Fruit fly (Drosophila melanogaster) whole organism, embryonic: Measurements from ENCODE around the gene CG33664.

Source experiments
- ATbp ChIP-seq: fragments of 200-800 bp; sonication (Bioruptor generic); optimal IDR thresholded peaks from 2 replicates; lab custom pipeline; 2017; ENCODE audit warnings: missing biosample characterization, mild to moderate bottlenecking, missing genetic modification characterization, missing genetic modification reagents
- Atf3 ChIP-seq: fragments of 200-800 bp; sonication (Bioruptor generic); optimal IDR thresholded peaks from 3 replicates; lab custom pipeline; 2016; ENCODE audit warnings: missing biosample characterization, missing genetic modification characterization
- Bgb ChIP-seq: fragments of 200-800 bp; sonication (Bioruptor generic); IDR thresholded peaks from 2 replicates; pipeline ENCODE4 v1.3.6; 2022; ENCODE audit warnings: missing biosample characterization, missing genetic modification characterization; ENCODE audit not compliant: partially characterized antibody
- Blimp-1 ChIP-seq: fragments of 200-800 bp; sonication (Bioruptor generic); optimal IDR thresholded peaks from 3 replicates; lab custom pipeline; 2018; ENCODE audit warnings: missing biosample characterization, missing genetic modification characterization, mild to moderate bottlenecking, moderate library complexity, missing genetic modification reagents
- Bteb2 ChIP-seq: fragments of 200-800 bp; sonication (Bioruptor generic); optimal IDR thresholded peaks from 2 replicates; lab custom pipeline; 2016; ENCODE audit warnings: missing biosample characterization, missing genetic modification characterization
- CG11247 ChIP-seq: fragments of 200-800 bp; sonication (Bioruptor generic); IDR thresholded peaks from 2 replicates; pipeline ENCODE4 v1.3.6; 2022; ENCODE audit warnings: missing biosample characterization, missing genetic modification characterization
- CG11560 ChIP-seq: fragments of 200-800 bp; sonication (Bioruptor generic); IDR thresholded peaks from 3 replicates; pipeline ENCODE4 v1.3.6; 2022; ENCODE audit warnings: missing biosample characterization, missing genetic modification characterization
- CG11723 ChIP-seq: fragments of 200-800 bp; sonication (Bioruptor generic); optimal IDR thresholded peaks from 2 replicates; lab custom pipeline; 2017; ENCODE audit warnings: missing biosample characterization, mild to moderate bottlenecking, missing genetic modification characterization
- CG1233 ChIP-seq: fragments of 200-800 bp; sonication (Bioruptor generic); optimal IDR thresholded peaks from 4 replicates; lab custom pipeline; 2018; ENCODE audit warnings: missing biosample characterization, mild to moderate bottlenecking, missing genetic modification characterization
- CG12744 ChIP-seq: fragments of 200-800 bp; sonication (Bioruptor generic); optimal IDR thresholded peaks from 2 replicates; lab custom pipeline; 2016; ENCODE audit warnings: missing biosample characterization, missing genetic modification characterization
- CG13123 ChIP-seq: fragments of 200-800 bp; sonication (Bioruptor generic); optimal IDR thresholded peaks from 2 replicates; lab custom pipeline; 2016; ENCODE audit warnings: missing biosample characterization, missing genetic modification characterization
- CG13775 ChIP-seq: fragments of 200-800 bp; sonication (Bioruptor generic); optimal IDR thresholded peaks from 3 replicates; lab custom pipeline; 2017; ENCODE audit warnings: missing biosample characterization, mild to moderate bottlenecking, missing genetic modification characterization
- CG16815 ChIP-seq: fragments of 200-800 bp; sonication (Bioruptor generic); optimal IDR thresholded peaks from 3 replicates; lab custom pipeline; 2017; ENCODE audit warnings: missing biosample characterization, mild to moderate bottlenecking, missing genetic modification characterization
- CG16863 ChIP-seq: fragments of 200-800 bp; sonication (Bioruptor generic); optimal IDR thresholded peaks from 3 replicates; lab custom pipeline; 2016; ENCODE audit warnings: missing biosample characterization, missing genetic modification characterization
- CG17612 ChIP-seq: fragments of 200-800 bp; sonication (Bioruptor generic); IDR thresholded peaks from 2 replicates; pipeline ENCODE4 v1.3.6; 2022; ENCODE audit warnings: missing biosample characterization, missing genetic modification characterization
- CG18011 ChIP-seq: fragments of 200-800 bp; sonication (Bioruptor generic); optimal IDR thresholded peaks from 2 replicates; lab custom pipeline; 2017; ENCODE audit warnings: missing biosample characterization, missing genetic modification characterization, mild to moderate bottlenecking, moderate library complexity, missing genotype
- CG31441 ChIP-seq: fragments of 200-800 bp; sonication (Bioruptor generic); IDR thresholded peaks from 2 replicates; pipeline ENCODE4 v1.3.6; 2022; ENCODE audit warnings: missing biosample characterization, missing genetic modification characterization
- CG32532 ChIP-seq: fragments of 200-800 bp; sonication (Bioruptor generic); IDR thresholded peaks from 2 replicates; pipeline ENCODE4 v1.3.6; 2022; ENCODE audit warnings: missing biosample characterization, missing genetic modification characterization
- CG4424 ChIP-seq: fragments of 200-800 bp; sonication (Bioruptor generic); optimal IDR thresholded peaks from 3 replicates; lab custom pipeline; 2016; ENCODE audit warnings: missing biosample characterization, missing genetic modification characterization
- CG6175 ChIP-seq: fragments of 200-800 bp; sonication (Bioruptor generic); IDR thresholded peaks from 3 replicates; pipeline ENCODE4 v1.3.6; 2022; ENCODE audit warnings: missing biosample characterization, missing genetic modification characterization
- CG7745 ChIP-seq: fragments of 200-800 bp; sonication (Bioruptor generic); optimal IDR thresholded peaks from 2 replicates; lab custom pipeline; 2018; ENCODE audit warnings: missing biosample characterization, mild to moderate bottlenecking, missing genetic modification characterization, moderate library complexity
- CG8290 ChIP-seq, 3 experiments: fragments of 200-800 bp; sonication (Bioruptor generic); optimal IDR thresholded peaks; 2 replicates each; lab custom pipeline; 2016 to 2019; ENCODE audit warnings: missing biosample characterization in 3 of 3, missing genetic modification characterization in 3 of 3, mild to moderate bottlenecking in 2 of 3, moderate library complexity in 1 of 3
- CG9797 ChIP-seq: fragments of 200-800 bp; sonication (Bioruptor generic); optimal IDR thresholded peaks from 3 replicates; lab custom pipeline; 2018; ENCODE audit warnings: missing biosample characterization, mild to moderate bottlenecking, missing genetic modification characterization
- CG9932 ChIP-seq: fragments of 200-800 bp; sonication (Bioruptor generic); IDR thresholded peaks from 2 replicates; pipeline ENCODE4 v1.3.6; 2022; ENCODE audit warnings: missing biosample characterization, missing genetic modification characterization
- Chrac-16 ChIP-seq: fragments of 200-800 bp; sonication (Bioruptor generic); optimal IDR thresholded peaks from 3 replicates; lab custom pipeline; 2016; ENCODE audit warnings: missing biosample characterization, missing genetic modification characterization
- Dek ChIP-seq: fragments of 200-800 bp; sonication (Bioruptor generic); optimal IDR thresholded peaks from 3 replicates; lab custom pipeline; 2019; ENCODE audit warnings: missing biosample characterization, mild to moderate bottlenecking, missing genetic modification characterization, moderate library complexity
- Dp ChIP-seq: fragments of 200-800 bp; sonication (Bioruptor generic); optimal IDR thresholded peaks from 2 replicates; lab custom pipeline; 2018; ENCODE audit warnings: missing biosample characterization, mild to moderate bottlenecking, missing genetic modification characterization, moderate library complexity
- Fer1 ChIP-seq: fragments of 200-800 bp; sonication (Bioruptor generic); optimal IDR thresholded peaks from 2 replicates; lab custom pipeline; 2017; ENCODE audit warnings: missing biosample characterization, mild to moderate bottlenecking, missing genetic modification characterization
- HmgD ChIP-seq: fragments of 200-800 bp; sonication (Bioruptor generic); optimal IDR thresholded peaks from 3 replicates; lab custom pipeline; 2016; ENCODE audit warnings: missing biosample characterization, missing genetic modification characterization
- MBD-R2 ChIP-seq: fragments of 200-800 bp; sonication (Bioruptor generic); IDR thresholded peaks from 2 replicates; pipeline ENCODE4 v1.3.6; 2022; ENCODE audit warnings: missing biosample characterization, missing genetic modification characterization
- MTF-1 ChIP-seq: fragments of 200-800 bp; sonication (Bioruptor generic); optimal IDR thresholded peaks from 2 replicates; lab custom pipeline; 2018; ENCODE audit warnings: missing biosample characterization, mild to moderate bottlenecking, missing genetic modification characterization, borderline replicate concordance
- Neu2 ChIP-seq: fragments of 200-800 bp; sonication (Bioruptor generic); optimal IDR thresholded peaks from 3 replicates; lab custom pipeline; 2016; ENCODE audit warnings: missing biosample characterization, missing genetic modification characterization, borderline replicate concordance
- Ravus ChIP-seq: fragments of 200-800 bp; sonication (Bioruptor generic); IDR thresholded peaks from 2 replicates; pipeline ENCODE4 v1.3.6; 2022; ENCODE audit warnings: missing biosample characterization, missing genetic modification characterization
- Vsx1 ChIP-seq: fragments of 200-800 bp; sonication (Bioruptor generic); optimal IDR thresholded peaks from 2 replicates; lab custom pipeline; 2017; ENCODE audit warnings: missing biosample characterization, mild to moderate bottlenecking, missing genetic modification characterization, missing genetic modification reagents
- br ChIP-seq: fragments of >200 bp; optimal IDR thresholded peaks from 2 replicates; lab custom pipeline; 2017
- btn ChIP-seq: fragments of 200-800 bp; sonication (Bioruptor generic); optimal IDR thresholded peaks from 2 replicates; lab custom pipeline; 2016; ENCODE audit warnings: missing biosample characterization, missing genetic modification characterization
- chn ChIP-seq: fragments of 200-800 bp; sonication (Bioruptor generic); optimal IDR thresholded peaks from 2 replicates; lab custom pipeline; 2016; ENCODE audit warnings: missing biosample characterization, missing genetic modification characterization
- crc ChIP-seq: fragments of 200-800 bp; sonication (Bioruptor generic); optimal IDR thresholded peaks from 2 replicates; lab custom pipeline; 2016; ENCODE audit warnings: missing biosample characterization, missing genetic modification characterization
- dpn ChIP-seq, 2 experiments: fragments of 200-800 bp; sonication (Bioruptor generic); optimal IDR thresholded peaks; 3 replicates each; lab custom pipeline; 2016; ENCODE audit warnings: missing biosample characterization in 2 of 2, missing genetic modification characterization in 2 of 2
- ftz-f1 ChIP-seq: fragments of 200-800 bp; sonication (Bioruptor generic); optimal IDR thresholded peaks from 2 replicates; lab custom pipeline; 2016; ENCODE audit warnings: missing biosample characterization, missing genetic modification characterization
- nmo ChIP-seq: fragments of 200-800 bp; sonication (Bioruptor generic); optimal IDR thresholded peaks from 2 replicates; lab custom pipeline; 2018; ENCODE audit warnings: missing biosample characterization, mild to moderate bottlenecking, missing genetic modification characterization, moderate library complexity
- nom ChIP-seq: fragments of 200-800 bp; sonication (Bioruptor generic); optimal IDR thresholded peaks from 2 replicates; lab custom pipeline; 2017; ENCODE audit warnings: missing biosample characterization, missing genetic modification characterization, mild to moderate bottlenecking, moderate library complexity, missing genetic modification reagents
- odd ChIP-seq: fragments of 200-800 bp; sonication (Bioruptor generic); optimal IDR thresholded peaks from 2 replicates; lab custom pipeline; 2017; ENCODE audit warnings: missing biosample characterization, mild to moderate bottlenecking, missing genetic modification characterization
- pnt ChIP-seq: fragments of 200-800 bp; sonication (Bioruptor generic); optimal IDR thresholded peaks from 3 replicates; lab custom pipeline; 2016; ENCODE audit warnings: missing biosample characterization, missing genetic modification characterization
- pzg ChIP-seq: fragments of 200-800 bp; sonication (Bioruptor generic); optimal IDR thresholded peaks from 3 replicates; lab custom pipeline; 2018; ENCODE audit warnings: missing biosample characterization, mild to moderate bottlenecking, missing genetic modification characterization, moderate library complexity
- rib ChIP-seq: fragments of 200-800 bp; sonication (Bioruptor generic); IDR thresholded peaks from 2 replicates; pipeline ENCODE4 v1.3.6; 2022; ENCODE audit warnings: missing biosample characterization, missing genetic modification characterization
- shn ChIP-seq: fragments of 200-800 bp; sonication (Bioruptor generic); optimal IDR thresholded peaks from 3 replicates; lab custom pipeline; 2016; ENCODE audit warnings: missing biosample characterization, missing genetic modification characterization
- stc ChIP-seq: fragments of 200-800 bp; sonication (Bioruptor generic); IDR thresholded peaks from 2 replicates; pipeline ENCODE4 v1.3.6; 2022; ENCODE audit warnings: missing biosample characterization, missing genetic modification characterization
- sug ChIP-seq: fragments of 200-800 bp; optimal IDR thresholded peaks from 2 replicates; lab custom pipeline; 2019; ENCODE audit warnings: missing biosample characterization, mild to moderate bottlenecking, missing genetic modification characterization, moderate library complexity

CG33664 gene

DNA sequence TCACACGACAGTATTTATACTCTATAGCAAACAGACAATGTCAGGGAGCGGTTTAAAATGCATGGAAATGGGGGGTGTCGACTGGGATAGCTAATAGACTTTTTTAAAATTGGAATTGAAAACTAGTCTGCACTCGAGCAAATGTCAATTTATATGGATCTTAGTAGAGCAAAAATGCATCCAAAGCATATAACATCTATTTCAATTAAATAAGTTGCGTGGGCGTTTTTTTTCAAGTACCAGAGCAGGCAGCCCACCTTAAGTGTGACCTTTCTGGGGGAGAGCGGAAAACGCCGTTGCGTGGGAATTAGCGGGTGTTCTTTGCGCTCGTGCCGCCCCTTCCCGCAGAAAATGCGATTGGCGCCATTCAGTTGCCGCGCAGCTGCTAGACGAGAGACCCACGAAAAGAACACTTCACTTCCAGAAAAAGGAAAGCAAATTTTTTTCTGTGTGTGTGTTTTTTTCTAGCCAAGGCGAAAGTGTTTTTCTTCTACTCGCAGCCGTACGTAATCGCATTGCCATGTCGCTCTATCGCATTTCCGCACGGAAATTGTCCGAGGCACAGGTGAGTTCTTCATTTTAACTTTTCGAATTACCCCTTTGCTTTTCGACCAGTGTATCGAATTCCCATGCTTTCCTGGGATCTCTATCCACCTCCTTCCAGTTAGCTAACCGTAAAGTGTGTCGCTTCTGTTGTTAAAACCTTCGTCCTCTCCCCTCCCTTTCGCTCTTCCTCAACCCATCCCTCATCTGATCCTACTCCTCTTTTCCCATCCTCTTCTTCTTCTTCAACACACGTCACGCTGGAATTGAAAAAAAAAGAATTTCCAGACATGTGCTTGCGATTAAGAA lies 31.9 kb upstream of the CG33664 start (continued):
- TF ChIP-seq Ravus (no peak), CG17612 (GFP tag; lab: Robert Waterston, UW) (no peak), Atf3 (no peak), CG13123 (GFP tag; lab: Kevin White, UChicago) (no peak), Fer1 (peak; percentile 4), Vsx1 (GFP tag; lab: Kevin White, UChicago) (no peak), CG16863 (GFP tag; lab: Kevin White, UChicago) (no peak), btn (no peak), CG11247 (GFP tag; lab: Robert Waterston, UW) (no peak), nom (GFP tag; lab: Kevin White, UChicago) (peak; percentile 37), nmo (GFP tag; lab: Kevin White, UChicago) (peak; percentile 49), Dek (tag; lab: Kevin White, UChicago) (no peak), CG18011 (GFP tag; lab: Kevin White, UChicago) (peak; percentile 98), shn (GFP tag; lab: Kevin White, UChicago) (no peak), MBD-R2 (GFP tag; lab: Robert Waterston, UW) (0 out of 2 replicates have a peak, but pooled peaks have one; percentile 24), Blimp-1 (GFP tag; lab: Kevin White, UChicago) (peak; percentile 66), chn (peak; percentile 21), sug (tag; lab: Kevin White, UChicago) (peak; percentile 25), ATbp (GFP tag; lab: Kevin White, UChicago) (no peak), Bgb (GFP tag; lab: Robert Waterston, UW) (peak; percentile 43; the same call in 1 of the 2 replicates), crc (GFP tag; lab: Kevin White, UChicago) (no peak), CG4424 (GFP tag; lab: Kevin White, UChicago) (no peak), pnt (GFP tag; lab: Kevin White, UChicago) (no peak), CG32532 (GFP tag; lab: Robert Waterston, UW) (peak; percentile 56; the same call in 1 of the 2 replicates), CG16815 (GFP tag; lab: Kevin White, UChicago) (no peak), Bteb2 (GFP tag; lab: Kevin White, UChicago) (no peak), CG13775 (GFP tag; lab: Kevin White, UChicago) (peak; percentile 24), CG6175 (GFP tag; lab: Robert Waterston, UW) (0 out of 3 replicates have a peak, but pooled peaks have one; percentile 21), CG11723 (GFP tag; lab: Kevin White, UChicago) (peak; percentile 2), Neu2 (GFP tag; lab: Kevin White, UChicago) (no peak), stc (GFP tag; lab: Robert Waterston, UW) (no peak), pzg (GFP tag; lab: Kevin White, UChicago) (peak; percentile 74), dpn (GFP tag; optimal IDR thresholded peaks at IDR 0.05; lab: Kevin White, UChicago) (no peak), br (lab: Kevin White, UChicago) (no peak), CG8290 (GFP tag; optimal IDR thresholded peaks at IDR 0.05; lab: Kevin White, UChicago) (no peak), CG8290 (tag; optimal IDR thresholded peaks at IDR 0.05; lab: Kevin White, UChicago) (peak in 1 of 2 experiments; percentile 71), Dp (peak; percentile 83), CG7745 (tag; lab: Kevin White, UChicago) (no peak), CG1233 (no peak), CG9797 (peak; percentile 84), CG31441 (GFP tag; lab: Robert Waterston, UW) (no peak), CG9932 (GFP tag; lab: Robert Waterston, UW) (no peak), rib (peak; percentile 50; the same call in 1 of the 2 replicates), CG11560 (no peak), HmgD (no peak), CG12744 (GFP tag; lab: Kevin White, UChicago) (no peak), MTF-1 (GFP tag; lab: Kevin White, UChicago) (peak; percentile 38), ftz-f1 (no peak), odd (GFP tag; lab: Kevin White, UChicago) (no peak), Chrac-16 (GFP tag; lab: Kevin White, UChicago) (no peak)
